Worm (Caenorhabditis elegans) whole organism, L4 larva: ENCODE data around the gene R01E6.5.

ENCODE experiments used
- aly-2 ChIP-seq: sonication (generic microtip); optimal IDR thresholded peaks from 2 replicates; lab custom pipeline; 2018; ENCODE audit warnings: missing biosample characterization, missing genetic modification characterization
- daf-19 ChIP-seq: fragments of 200-800 bp; sonication (Bioruptor generic); conservative IDR thresholded peaks from 2 replicates; pipeline ENCODE4 v1.3.6; 2022; ENCODE audit warnings: missing genetic modification characterization, missing compliant biosample characterization
- dpl-1 ChIP-seq: fragments of 150-350 bp; optimal IDR thresholded peaks from 2 replicates; lab custom pipeline; 2014; ENCODE audit warnings: missing biosample characterization, missing genetic modification reagents, missing genetic modification characterization
- fkh-10 ChIP-seq: fragments of 150-350 bp; optimal IDR thresholded peaks from 2 replicates; lab custom pipeline; 2014; ENCODE audit warnings: missing biosample characterization, missing genetic modification reagents, missing genetic modification characterization
- lin-13 ChIP-seq: fragments of 150-350 bp; optimal IDR thresholded peaks from 2 replicates; lab custom pipeline; 2014; ENCODE audit warnings: missing biosample characterization, missing genetic modification reagents, missing genetic modification characterization
- lin-15B ChIP-seq: fragments of 150-350 bp; sonication (generic microtip); optimal IDR thresholded peaks from 3 replicates; lab custom pipeline; 2014; ENCODE audit warnings: missing biosample characterization, missing genetic modification characterization
- mdl-1 ChIP-seq, 2 experiments: fragments of 150-350 bp in 1 of 2; sonication (generic microtip) in 1 of 2; optimal IDR thresholded peaks; 2 replicates each; lab custom pipeline; 2014 to 2017; ENCODE audit warnings: missing biosample characterization in 2 of 2, missing genetic modification characterization in 2 of 2
- nhr-237 ChIP-seq: sonication (generic microtip); optimal IDR thresholded peaks from 2 replicates; lab custom pipeline; 2017; ENCODE audit warnings: missing biosample characterization, missing genetic modification characterization
- nhr-6 ChIP-seq: fragments of 150-350 bp; optimal IDR thresholded peaks from 2 replicates; lab custom pipeline; 2014; ENCODE audit warnings: missing biosample characterization, missing genetic modification characterization
- nhr-76 ChIP-seq: fragments of 150-350 bp; optimal IDR thresholded peaks from 2 replicates; lab custom pipeline; 2014; ENCODE audit warnings: missing biosample characterization, missing genetic modification characterization
- unc-62 ChIP-seq, 3 experiments: fragments of 150-350 bp in 1 of 3; sonication (generic microtip); optimal IDR thresholded peaks in 2 of 3; peaks in 1 of 3; 1 replicate in 1 of 3; 2 replicates in 2 of 3; lab custom pipeline; 2014 to 2017; ENCODE audit warnings: missing biosample characterization in 3 of 3, missing genetic modification characterization in 3 of 3, missing genetic modification reagents in 3 of 3, missing genotype in 1 of 3

DNA sequence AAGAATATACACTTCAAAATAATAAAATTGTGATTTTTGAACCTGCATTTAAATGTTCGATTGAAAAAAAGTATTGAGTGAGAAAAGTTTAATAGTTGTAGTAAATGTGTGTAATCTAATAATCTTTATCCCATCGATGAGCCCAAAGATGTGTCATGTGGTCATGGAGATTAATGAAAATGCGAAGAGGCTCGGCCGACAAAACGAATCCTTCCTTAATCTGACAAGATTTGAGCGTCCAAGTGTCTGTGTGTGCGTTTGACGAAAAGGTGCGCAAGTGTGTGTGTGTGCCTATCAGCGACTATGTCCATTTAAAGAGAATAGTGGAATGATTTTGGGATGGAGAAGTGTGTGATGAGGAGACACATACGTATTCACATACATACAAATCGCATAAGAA is 37.2 kb downstream of the R01E6.5 start:
- TF ChIP-seq nhr-76 (tag; lab: Kevin White, UChicago): no peak
- TF ChIP-seq dpl-1 (GFP tag; lab: Kevin White, UChicago): no peak
- TF ChIP-seq unc-62 (GFP tag; optimal IDR thresholded peaks at IDR 0.05 in 1 of 2; lab: Kevin White, UChicago): no peak
- TF ChIP-seq unc-62 (tag; optimal IDR thresholded peaks at IDR 0.05; lab: Kevin White, UChicago): no peak
- no peak for TF ChIP-seq daf-19 (GFP tag; lab: Robert Waterston, UW)
- no peak for TF ChIP-seq nhr-6 (tag; lab: Kevin White, UChicago)
- no peak for TF ChIP-seq nhr-237 (tag; lab: Kevin White, UChicago)
- no peak for TF ChIP-seq mdl-1 (tag; optimal IDR thresholded peaks at IDR 0.05; lab: Kevin White, UChicago)
- no peak for TF ChIP-seq lin-13 (GFP tag; lab: Kevin White, UChicago)
- no peak for TF ChIP-seq lin-15B (tag; lab: Kevin White, UChicago)
- TF ChIP-seq fkh-10 (GFP tag; lab: Kevin White, UChicago): no peak
- TF ChIP-seq aly-2 (tag; lab: Kevin White, UChicago): no peak
